Fruit fly (Drosophila melanogaster) whole organism, adult: ENCODE data around the gene Or85e.

Source experiments
- CG11617 ChIP-seq: fragments of 200-800 bp; sonication (Bioruptor generic); optimal IDR thresholded peaks from 2 replicates; lab custom pipeline; 2017; ENCODE audit warnings: mild to moderate bottlenecking, missing biosample characterization, missing genetic modification reagents, missing genetic modification characterization
- CG12768 ChIP-seq: fragments of 200-800 bp; sonication (Bioruptor generic); optimal IDR thresholded peaks from 2 replicates; lab custom pipeline; 2017; ENCODE audit warnings: missing biosample characterization, missing genetic modification characterization, mild to moderate bottlenecking, moderate library complexity, missing genetic modification reagents
- CG14711 ChIP-seq: fragments of 200-800 bp; sonication (Bioruptor generic); optimal IDR thresholded peaks from 2 replicates; lab custom pipeline; 2018; ENCODE audit warnings: missing biosample characterization, mild to moderate bottlenecking, missing genetic modification characterization, moderate library complexity
- CG1620 ChIP-seq: fragments of 200-800 bp; sonication (Bioruptor generic); optimal IDR thresholded peaks from 2 replicates; lab custom pipeline; 2016; ENCODE audit warnings: missing biosample characterization, missing genetic modification characterization
- CG33017 ChIP-seq: fragments of 200-800 bp; sonication (Bioruptor generic); optimal IDR thresholded peaks from 2 replicates; lab custom pipeline; 2018; ENCODE audit warnings: missing biosample characterization, mild to moderate bottlenecking, missing genetic modification characterization, moderate library complexity
- CG5204 ChIP-seq: fragments of 200-800 bp; sonication (Bioruptor generic); optimal IDR thresholded peaks from 2 replicates; lab custom pipeline; 2016; ENCODE audit warnings: missing biosample characterization, missing genetic modification characterization
- CG7045 ChIP-seq: fragments of 200-800 bp; sonication (Bioruptor generic); optimal IDR thresholded peaks from 2 replicates; lab custom pipeline; 2017; ENCODE audit warnings: missing biosample characterization, mild to moderate bottlenecking, missing genetic modification characterization
- CG7101 ChIP-seq: fragments of 200-800 bp; sonication (Bioruptor generic); optimal IDR thresholded peaks from 2 replicates; lab custom pipeline; 2018; ENCODE audit warnings: missing biosample characterization, mild to moderate bottlenecking, missing genetic modification characterization, moderate library complexity
- Clk ChIP-seq: fragments of 200-800 bp; sonication (Bioruptor generic); optimal IDR thresholded peaks from 2 replicates; lab custom pipeline; 2017; ENCODE audit warnings: missing biosample characterization, missing genetic modification characterization
- Crg-1 ChIP-seq: fragments of 200-800 bp; sonication (Bioruptor generic); optimal IDR thresholded peaks from 2 replicates; lab custom pipeline; 2016; ENCODE audit warnings: missing biosample characterization, missing genetic modification characterization
- Hr96 ChIP-seq: fragments of 200-800 bp; sonication (Bioruptor generic); optimal IDR thresholded peaks from 2 replicates; lab custom pipeline; 2016; ENCODE audit warnings: missing biosample characterization, missing genetic modification characterization
- Mnt ChIP-seq: fragments of 200-800 bp; sonication (Bioruptor generic); optimal IDR thresholded peaks from 2 replicates; lab custom pipeline; 2016; ENCODE audit warnings: missing biosample characterization, mild to moderate bottlenecking, missing genetic modification characterization
- bab1 ChIP-seq: fragments of 200-800 bp; sonication (Bioruptor generic); optimal IDR thresholded peaks from 3 replicates; lab custom pipeline; 2019; ENCODE audit warnings: missing biosample characterization, mild to moderate bottlenecking, missing genetic modification characterization, moderate library complexity
- cic ChIP-seq: fragments of 200-800 bp; sonication (Bioruptor generic); optimal IDR thresholded peaks from 2 replicates; lab custom pipeline; 2017; ENCODE audit warnings: missing biosample characterization, mild to moderate bottlenecking, missing genetic modification characterization, moderate library complexity
- cnc ChIP-seq, 2 experiments: fragments of >200 bp; optimal IDR thresholded peaks; 2 replicates each; lab custom pipeline; 2017
- kay ChIP-seq: fragments of 200-800 bp; sonication (Bioruptor generic); peaks from one replicate; lab custom pipeline; 2016; ENCODE audit warnings: missing biosample characterization, missing genetic modification characterization, borderline replicate concordance
- ovo ChIP-seq: fragments of 200-800 bp; sonication (Bioruptor generic); optimal IDR thresholded peaks from 2 replicates; lab custom pipeline; 2016; ENCODE audit warnings: missing biosample characterization, missing genetic modification characterization
- pad ChIP-seq: fragments of 200-800 bp; sonication (Bioruptor generic); optimal IDR thresholded peaks from 3 replicates; lab custom pipeline; 2017; ENCODE audit warnings: missing biosample characterization, missing genetic modification characterization, mild to moderate bottlenecking, moderate library complexity, missing genetic modification reagents
- tj ChIP-seq: fragments of 200-800 bp; sonication (Bioruptor generic); optimal IDR thresholded peaks from 3 replicates; lab custom pipeline; 2017; ENCODE audit warnings: missing biosample characterization, mild to moderate bottlenecking, missing genetic modification characterization, moderate library complexity
- toe ChIP-seq: fragments of 200-800 bp; sonication (Bioruptor generic); optimal IDR thresholded peaks from 2 replicates; lab custom pipeline; 2016; ENCODE audit warnings: missing biosample characterization, missing genetic modification characterization

Gene Or85e

DNA sequence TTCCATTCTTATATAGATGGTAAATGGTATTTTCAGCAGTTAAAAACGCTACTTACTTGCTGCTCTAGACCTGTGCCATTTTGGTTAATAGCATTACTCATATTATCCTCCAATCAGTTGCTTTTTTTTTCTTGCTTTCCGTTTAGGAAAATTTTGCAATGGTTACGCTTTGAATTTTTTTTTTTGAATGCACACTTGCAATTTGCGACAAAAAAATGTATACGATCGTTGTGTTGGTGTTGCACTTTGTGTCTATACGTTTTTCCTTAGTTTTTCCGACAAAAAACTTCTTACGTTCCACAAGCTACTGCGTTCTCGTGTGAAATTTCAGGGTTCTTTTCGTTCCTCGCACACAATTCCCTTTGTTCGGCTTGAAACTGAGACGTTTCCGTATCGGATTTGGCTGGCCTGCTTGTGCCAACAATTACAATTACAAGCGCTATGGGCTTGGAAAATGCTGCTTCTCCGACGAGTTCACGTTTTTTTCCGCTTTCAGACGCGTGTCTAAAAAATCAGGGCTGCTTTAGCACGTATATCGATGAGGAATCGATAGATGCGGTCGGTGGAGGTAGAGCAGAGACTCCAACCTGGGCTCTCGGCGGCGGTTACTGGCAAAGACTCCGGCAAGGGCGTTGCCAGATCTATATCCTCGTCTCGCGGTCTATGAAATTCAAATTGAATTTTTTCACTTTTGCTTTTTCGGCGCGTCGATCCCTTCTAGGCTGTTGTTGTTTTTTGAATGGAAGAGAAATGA is 24.4 kb upstream of the Or85e start:
- TF ChIP-seq bab1 (peak; percentile 78), ovo (GFP tag; lab: Kevin White, UChicago) (peak; percentile 22), toe (GFP tag; lab: Kevin White, UChicago) (no peak), CG7101 (tag; lab: Kevin White, UChicago) (peak; percentile 71), tj (GFP tag; lab: Kevin White, UChicago) (peak; percentile 4), Crg-1 (GFP tag; lab: Kevin White, UChicago) (peak; percentile 29), CG11617 (GFP tag; lab: Kevin White, UChicago) (peak; percentile 40), Hr96 (GFP tag; lab: Kevin White, UChicago) (no peak), CG12768 (GFP tag; lab: Kevin White, UChicago) (no peak), CG14711 (tag; lab: Kevin White, UChicago) (peak; percentile 45), CG5204 (no peak), pad (peak; percentile 33), Mnt (GFP tag; lab: Kevin White, UChicago) (peak; percentile 95), CG7045 (GFP tag; lab: Kevin White, UChicago) (peak; percentile 30), kay (GFP tag; lab: Kevin White, UChicago) (no peak), cnc (optimal IDR thresholded peaks at IDR 0.05; lab: Kevin White, UChicago) (no peak), Clk (GFP tag; lab: Kevin White, UChicago) (no peak), cic (GFP tag; lab: Kevin White, UChicago) (peak; percentile 63), CG1620 (GFP tag; lab: Kevin White, UChicago) (peak; percentile 63), CG33017 (tag; lab: Kevin White, UChicago) (peak; percentile 36)

DNA sequence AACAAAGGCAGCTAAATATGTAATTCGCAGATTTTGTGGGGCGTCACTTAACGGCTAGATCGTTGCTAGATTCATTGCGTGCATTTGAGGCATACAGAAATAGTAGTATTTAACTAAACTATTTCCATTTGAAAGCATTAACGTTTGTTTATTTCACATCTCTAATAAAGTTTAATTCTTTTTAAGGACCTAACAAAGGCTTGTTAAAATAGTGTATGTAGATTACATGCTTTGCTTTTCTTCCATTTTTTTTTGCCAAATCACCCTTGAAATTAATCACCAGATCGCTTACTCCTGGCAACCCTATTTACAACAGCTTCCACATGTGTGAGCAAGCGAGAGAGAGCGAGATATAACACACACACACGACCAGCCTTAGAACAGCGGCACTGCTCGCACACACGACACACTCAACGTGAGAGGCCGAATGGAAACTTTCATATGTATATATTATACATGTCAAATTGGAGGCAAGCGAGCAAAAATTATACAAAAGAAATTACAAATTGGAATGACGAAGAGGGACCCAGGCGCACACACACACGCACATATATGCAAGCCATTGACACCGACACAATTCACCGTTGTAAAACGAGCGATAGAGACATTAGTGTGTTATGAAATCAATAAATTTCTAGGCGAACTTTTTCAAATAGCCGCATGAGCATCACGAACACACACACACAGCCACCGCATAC is 23.7 kb upstream of the Or85e start:
- TF ChIP-seq ovo (GFP tag; lab: Kevin White, UChicago) (peak; percentile 79), CG1620 (GFP tag; lab: Kevin White, UChicago) (peak; percentile 76), cic (GFP tag; lab: Kevin White, UChicago) (peak; percentile 96), CG7101 (tag; lab: Kevin White, UChicago) (peak; percentile 79), tj (GFP tag; lab: Kevin White, UChicago) (peak; percentile 79), CG11617 (GFP tag; lab: Kevin White, UChicago) (peak; percentile 79), kay (GFP tag; lab: Kevin White, UChicago) (peak; percentile 98), Hr96 (GFP tag; lab: Kevin White, UChicago) (peak; percentile 70), pad (peak; percentile 88), CG7045 (GFP tag; lab: Kevin White, UChicago) (peak; percentile 69), Mnt (GFP tag; lab: Kevin White, UChicago) (peak; percentile 84), CG5204 (no peak), bab1 (peak; percentile 23), cnc (optimal IDR thresholded peaks at IDR 0.05; lab: Kevin White, UChicago) (peak; percentile 56 to 70), CG12768 (GFP tag; lab: Kevin White, UChicago) (peak; percentile 67), toe (GFP tag; lab: Kevin White, UChicago) (peak; percentile 75), CG33017 (tag; lab: Kevin White, UChicago) (peak; percentile 77), CG14711 (tag; lab: Kevin White, UChicago) (peak; percentile 99), Clk (GFP tag; lab: Kevin White, UChicago) (peak; percentile 52), Crg-1 (GFP tag; lab: Kevin White, UChicago) (peak; percentile 17)

DNA sequence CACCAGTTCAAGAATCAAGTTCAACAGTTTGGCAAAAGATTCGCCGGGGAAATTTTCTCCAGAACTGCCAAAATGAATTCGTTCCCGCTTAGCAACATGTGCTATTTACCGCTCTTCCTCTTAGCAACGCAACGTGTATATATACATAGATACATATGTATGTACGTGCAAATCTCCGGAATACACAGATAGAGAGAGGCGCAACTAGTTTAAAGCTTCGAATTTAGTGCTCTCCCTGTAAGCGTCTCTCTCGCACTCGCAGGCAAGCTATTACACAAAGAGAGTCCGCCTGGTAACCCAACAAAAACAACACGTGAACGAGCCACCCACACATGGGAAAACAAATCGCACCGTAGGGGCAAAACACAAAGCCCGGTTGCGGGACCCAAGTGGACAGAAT is 23.0 kb upstream of the Or85e start:
- peak; percentile 64 for TF ChIP-seq Mnt (GFP tag; lab: Kevin White, UChicago)
- no peak for TF ChIP-seq ovo (GFP tag; lab: Kevin White, UChicago)
- TF ChIP-seq CG12768 (GFP tag; lab: Kevin White, UChicago), result no peak
- TF ChIP-seq CG5204, result no peak
- no peak for TF ChIP-seq Clk (GFP tag; lab: Kevin White, UChicago)
- TF ChIP-seq CG14711 (tag; lab: Kevin White, UChicago), result no peak

DNA sequence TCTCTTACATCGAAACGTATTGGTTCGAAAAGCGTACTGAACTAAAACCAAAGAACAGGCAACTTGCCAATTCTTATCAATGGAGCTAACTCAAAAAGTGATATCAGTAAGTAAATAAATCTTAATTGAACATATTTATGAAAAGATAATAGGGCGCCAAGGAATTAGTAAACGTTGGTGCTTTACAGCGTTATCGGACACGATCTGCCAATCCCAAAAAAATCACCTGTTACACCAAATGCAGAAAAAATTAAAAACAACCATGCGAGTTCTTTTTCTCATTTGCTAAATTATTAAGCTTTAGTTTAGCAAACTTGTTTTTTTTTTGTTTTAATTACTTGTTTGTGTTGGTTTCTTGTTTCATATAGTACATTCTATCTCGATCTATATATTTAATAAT is 19.0 kb upstream of the Or85e start, which contains the start of gene CG42489:
Gene CG42489, minus strand, starts transcription at position 101 of the 400 bp plus-strand sequence.
- TF ChIP-seq bab1 (no peak), Hr96 (GFP tag; lab: Kevin White, UChicago) (no peak), cnc (optimal IDR thresholded peaks at IDR 0.05; lab: Kevin White, UChicago) (no peak), Mnt (GFP tag; lab: Kevin White, UChicago) (no peak), cic (GFP tag; lab: Kevin White, UChicago) (no peak)

DNA sequence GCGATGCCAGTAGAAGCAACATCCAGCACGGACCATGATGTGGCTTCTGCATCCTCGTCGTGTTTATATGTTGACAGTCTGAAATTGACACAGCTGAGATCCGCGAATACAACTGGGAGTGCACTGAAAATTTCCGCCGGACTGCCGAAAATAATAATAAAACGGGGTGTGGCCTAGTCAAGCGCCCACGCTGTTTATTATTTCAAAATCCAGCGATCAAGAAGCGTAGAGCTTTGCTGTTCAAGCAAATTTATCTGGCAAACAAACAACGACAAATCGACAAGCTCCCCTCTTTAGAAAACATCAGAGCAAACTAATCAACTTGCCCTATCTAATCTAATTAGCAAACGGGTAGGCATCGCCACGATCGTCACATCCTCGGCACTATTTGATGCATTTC is 18.4 kb upstream of the Or85e start:
- TF ChIP-seq CG12768 (GFP tag; lab: Kevin White, UChicago) (peak; percentile 65), CG33017 (tag; lab: Kevin White, UChicago) (peak; percentile 34), Clk (GFP tag; lab: Kevin White, UChicago) (no peak), ovo (GFP tag; lab: Kevin White, UChicago) (no peak), CG14711 (tag; lab: Kevin White, UChicago) (no peak), Crg-1 (GFP tag; lab: Kevin White, UChicago) (peak; percentile 65), kay (GFP tag; lab: Kevin White, UChicago) (no peak), CG7101 (tag; lab: Kevin White, UChicago) (peak; percentile 54), tj (GFP tag; lab: Kevin White, UChicago) (peak; percentile 21), Mnt (GFP tag; lab: Kevin White, UChicago) (no peak), cnc (optimal IDR thresholded peaks at IDR 0.05; lab: Kevin White, UChicago) (no peak), cic (GFP tag; lab: Kevin White, UChicago) (peak; percentile 77), CG5204 (no peak), bab1 (no peak), pad (peak; percentile 46), toe (GFP tag; lab: Kevin White, UChicago) (no peak), CG1620 (GFP tag; lab: Kevin White, UChicago) (no peak), CG11617 (GFP tag; lab: Kevin White, UChicago) (peak; percentile 22), Hr96 (GFP tag; lab: Kevin White, UChicago) (no peak), CG7045 (GFP tag; lab: Kevin White, UChicago) (peak; percentile 37)
